Worm (Caenorhabditis elegans) whole organism, L3 larva: Measurements from ENCODE around the gene F52E1.14.

Experiments
- R02D3.7 ChIP-seq: fragments of 150-350 bp; optimal IDR thresholded peaks from 2 replicates; lab custom pipeline; 2014; ENCODE audit warnings: missing biosample characterization, missing genetic modification characterization
- fos-1 ChIP-seq: fragments of 150-350 bp; optimal IDR thresholded peaks from 2 replicates; lab custom pipeline; 2014; ENCODE audit warnings: missing biosample characterization, missing genetic modification characterization
- lin-39 ChIP-seq: fragments of 150-350 bp; optimal IDR thresholded peaks from 2 replicates; lab custom pipeline; 2018; ENCODE audit warnings: missing biosample characterization, missing genetic modification reagents, missing genetic modification characterization
- nhr-237 ChIP-seq: fragments of 150-350 bp; optimal IDR thresholded peaks from 2 replicates; lab custom pipeline; 2014; ENCODE audit warnings: missing biosample characterization, missing genetic modification characterization
- skn-1 ChIP-seq: fragments of 150-350 bp; optimal IDR thresholded peaks from 2 replicates; lab custom pipeline; 2014; ENCODE audit warnings: missing biosample characterization, missing genetic modification characterization
- tbx-2 ChIP-seq: sonication (generic microtip); optimal IDR thresholded peaks from 2 replicates; lab custom pipeline; 2016; ENCODE audit warnings: mild to moderate bottlenecking, missing genetic modification characterization, missing compliant biosample characterization

- TF ChIP-seq fos-1 (tag; lab: Kevin White, UChicago) (no peak), lin-39 (tag; lab: Kevin White, UChicago) (no peak), tbx-2 (tag; lab: Kevin White, UChicago) (no peak), nhr-237 (no peak), R02D3.7 (tag; lab: Kevin White, UChicago) (no peak), skn-1 (no peak)
Observed at ce11 chrV:8375419-8375818, 8.3 kb upstream of the F52E1.14 start, which contains the start of gene F38E1.10.
